Worm (Caenorhabditis elegans) whole organism, late embryonic: ENCODE data around the gene sri-24.
A peak's percentile ranks its signal among the peaks of the same experiment; 100 is the strongest.

Source experiments
- C08G9.2 ChIP-seq: sonication (generic microtip); optimal IDR thresholded peaks from 2 replicates; lab custom pipeline; 2016; ENCODE audit warnings: mild to moderate bottlenecking, missing genetic modification characterization, moderate library complexity, missing compliant biosample characterization
- K02D7.2 ChIP-seq: sonication (generic microtip); optimal IDR thresholded peaks from 2 replicates; lab custom pipeline; 2017; ENCODE audit warnings: mild to moderate bottlenecking, missing genetic modification characterization, missing compliant biosample characterization
- Y22D7AL.16 ChIP-seq: sonication (generic microtip); optimal IDR thresholded peaks from 2 replicates; lab custom pipeline; 2016; ENCODE audit warnings: missing genetic modification characterization, missing compliant biosample characterization
- ahr-1 ChIP-seq: sonication (generic microtip); optimal IDR thresholded peaks from 2 replicates; lab custom pipeline; 2016; ENCODE audit warnings: missing genetic modification characterization, missing compliant biosample characterization
- ama-1 ChIP-seq: fragments of 150-350 bp; optimal IDR thresholded peaks from 2 replicates; lab custom pipeline; 2014
- ceh-14 ChIP-seq: sonication (generic microtip); optimal IDR thresholded peaks from 2 replicates; lab custom pipeline; 2016; ENCODE audit warnings: missing genotype, missing genetic modification characterization, missing compliant biosample characterization
- ceh-18 ChIP-seq: sonication (generic microtip); optimal IDR thresholded peaks from 2 replicates; lab custom pipeline; 2016; ENCODE audit warnings: missing genetic modification characterization, missing compliant biosample characterization
- ceh-19 ChIP-seq: fragments of 200-800 bp; sonication (Bioruptor generic); optimal IDR thresholded peaks from 2 replicates; lab custom pipeline; 2018; ENCODE audit warnings: mild to moderate bottlenecking, missing genetic modification characterization, missing compliant biosample characterization
- ceh-2 ChIP-seq: sonication (generic microtip); optimal IDR thresholded peaks from 2 replicates; lab custom pipeline; 2016; ENCODE audit warnings: missing genotype, missing genetic modification characterization, missing compliant biosample characterization
- ceh-22 ChIP-seq: sonication (generic microtip); optimal IDR thresholded peaks from 2 replicates; lab custom pipeline; 2017; ENCODE audit warnings: missing biosample characterization, missing genetic modification characterization
- ceh-24 ChIP-seq: sonication (generic microtip); optimal IDR thresholded peaks from 2 replicates; lab custom pipeline; 2016; ENCODE audit warnings: mild to moderate bottlenecking, missing genetic modification characterization, missing compliant biosample characterization
- ceh-30 ChIP-seq: fragments of 150-350 bp; optimal IDR thresholded peaks from 2 replicates; lab custom pipeline; 2014; ENCODE audit warnings: missing biosample characterization, missing genetic modification characterization
- ceh-31 ChIP-seq: sonication (generic microtip); optimal IDR thresholded peaks from 2 replicates; lab custom pipeline; 2016; ENCODE audit warnings: missing genetic modification characterization, missing compliant biosample characterization
- ceh-45 ChIP-seq: fragments of 200-800 bp; sonication (Bioruptor generic); IDR thresholded peaks from 2 replicates; pipeline ENCODE4 v1.3.6; 2022; ENCODE audit warnings: missing genetic modification reagents, missing genetic modification characterization, missing compliant biosample characterization
- ceh-6 ChIP-seq: fragments of 200-800 bp; sonication (Bioruptor generic); optimal IDR thresholded peaks from 2 replicates; lab custom pipeline; 2018; ENCODE audit warnings: mild to moderate bottlenecking, missing genetic modification characterization, missing compliant biosample characterization
- ceh-9 ChIP-seq: sonication (generic microtip); optimal IDR thresholded peaks from 2 replicates; lab custom pipeline; 2016; ENCODE audit warnings: mild to moderate bottlenecking, missing genetic modification characterization, inconsistent platforms, missing compliant biosample characterization
- che-1 ChIP-seq: sonication (generic microtip); optimal IDR thresholded peaks from 2 replicates; lab custom pipeline; 2016; ENCODE audit warnings: mild to moderate bottlenecking, missing genetic modification characterization, missing compliant biosample characterization
- dmd-4 ChIP-seq: sonication (generic microtip); optimal IDR thresholded peaks from 2 replicates; lab custom pipeline; 2016; ENCODE audit warnings: borderline replicate concordance, missing genetic modification characterization, missing compliant biosample characterization
- elt-2 ChIP-seq: sonication (generic microtip); optimal IDR thresholded peaks from 2 replicates; lab custom pipeline; 2016; ENCODE audit warnings: missing genetic modification reagents, missing genetic modification characterization, missing compliant biosample characterization
- elt-4 ChIP-seq: sonication (generic microtip); optimal IDR thresholded peaks from 2 replicates; lab custom pipeline; 2016; ENCODE audit warnings: missing genetic modification characterization, missing compliant biosample characterization
- eyg-1 ChIP-seq: sonication (generic microtip); optimal IDR thresholded peaks from 2 replicates; lab custom pipeline; 2016; ENCODE audit warnings: missing genotype, missing genetic modification characterization, missing compliant biosample characterization
- fax-1 ChIP-seq: sonication (generic microtip); optimal IDR thresholded peaks from 2 replicates; lab custom pipeline; 2016; ENCODE audit warnings: missing genotype, missing genetic modification characterization, missing compliant biosample characterization
- fkh-6 ChIP-seq: sonication (generic microtip); optimal IDR thresholded peaks from 2 replicates; lab custom pipeline; 2016; ENCODE audit warnings: missing genetic modification characterization, missing compliant biosample characterization
- gmeb-2 ChIP-seq: sonication (generic microtip); optimal IDR thresholded peaks from 2 replicates; lab custom pipeline; 2016; ENCODE audit warnings: missing genetic modification characterization, inconsistent platforms, missing compliant biosample characterization
- hlh-13 ChIP-seq: fragments of 200-800 bp; sonication (Bioruptor generic); optimal IDR thresholded peaks from 2 replicates; lab custom pipeline; 2018; ENCODE audit warnings: mild to moderate bottlenecking, missing genetic modification characterization, missing compliant biosample characterization
- hlh-15 ChIP-seq: sonication (generic microtip); optimal IDR thresholded peaks from 2 replicates; lab custom pipeline; 2016; ENCODE audit warnings: missing genetic modification characterization, missing compliant biosample characterization
- hlh-30 ChIP-seq: sonication (generic microtip); optimal IDR thresholded peaks from 2 replicates; lab custom pipeline; 2017; ENCODE audit warnings: antibody characterized with exemption, missing genetic modification characterization, missing compliant biosample characterization; ENCODE audit not compliant: insufficient read depth
- hlh-8 ChIP-seq: sonication (generic microtip); optimal IDR thresholded peaks from 2 replicates; lab custom pipeline; 2016; ENCODE audit warnings: missing genotype, missing genetic modification characterization, missing compliant biosample characterization
- lim-6 ChIP-seq: sonication (generic microtip); optimal IDR thresholded peaks from 2 replicates; lab custom pipeline; 2016; ENCODE audit warnings: missing genetic modification characterization, missing compliant biosample characterization
- mec-3 ChIP-seq: sonication (generic microtip); optimal IDR thresholded peaks from 2 replicates; lab custom pipeline; 2016; ENCODE audit warnings: borderline replicate concordance, missing genetic modification characterization, missing compliant biosample characterization
- nfya-1 ChIP-seq: sonication (generic microtip); optimal IDR thresholded peaks from 2 replicates; lab custom pipeline; 2017; ENCODE audit warnings: missing genetic modification characterization, mild to moderate bottlenecking, missing compliant biosample characterization, antibody characterized with exemption, moderate library complexity
- npax-4 ChIP-seq: sonication (generic microtip); optimal IDR thresholded peaks from 2 replicates; lab custom pipeline; 2016; ENCODE audit warnings: missing genetic modification characterization, missing compliant biosample characterization
- odd-2 ChIP-seq: sonication (generic microtip); optimal IDR thresholded peaks from 2 replicates; lab custom pipeline; 2017; ENCODE audit warnings: antibody characterized with exemption, mild to moderate bottlenecking, missing genetic modification characterization, missing compliant biosample characterization
- pag-3 ChIP-seq: sonication (generic microtip); optimal IDR thresholded peaks from 2 replicates; lab custom pipeline; 2016; ENCODE audit warnings: missing compliant biosample characterization, missing genetic modification characterization, borderline replicate concordance
- pha-2 ChIP-seq: sonication (generic microtip); optimal IDR thresholded peaks from 2 replicates; lab custom pipeline; 2017; ENCODE audit warnings: mild to moderate bottlenecking, missing genetic modification characterization, missing compliant biosample characterization
- pha-4 ChIP-seq: fragments of 150-350 bp; optimal IDR thresholded peaks from 2 replicates; lab custom pipeline; 2018; ENCODE audit warnings: missing biosample characterization, missing genetic modification reagents, missing genetic modification characterization
- pros-1 ChIP-seq: fragments of 150-350 bp; optimal IDR thresholded peaks from 2 replicates; lab custom pipeline; 2014; ENCODE audit warnings: missing biosample characterization, missing genetic modification reagents, missing genetic modification characterization
- ref-2 ChIP-seq: sonication (generic microtip); optimal IDR thresholded peaks from 2 replicates; lab custom pipeline; 2016; ENCODE audit warnings: missing genetic modification characterization, missing compliant biosample characterization
- sox-2 ChIP-seq: fragments of 200-800 bp; sonication (Bioruptor generic); IDR thresholded peaks from 2 replicates; pipeline ENCODE4 v1.3.6; 2022; ENCODE audit warnings: missing genetic modification reagents, missing genetic modification characterization, missing compliant biosample characterization
- sox-4 ChIP-seq: sonication (generic microtip); optimal IDR thresholded peaks from 2 replicates; lab custom pipeline; 2017; ENCODE audit warnings: mild to moderate bottlenecking, missing genetic modification characterization, inconsistent platforms, missing compliant biosample characterization
- syd-9 ChIP-seq: sonication (generic microtip); optimal IDR thresholded peaks from 2 replicates; lab custom pipeline; 2016; ENCODE audit warnings: mild to moderate bottlenecking, missing genetic modification characterization, moderate library complexity, missing compliant biosample characterization
- tbx-2 ChIP-seq: sonication (generic microtip); optimal IDR thresholded peaks from 2 replicates; lab custom pipeline; 2016; ENCODE audit warnings: missing genetic modification characterization, missing compliant biosample characterization
- tbx-7 ChIP-seq: sonication (generic microtip); optimal IDR thresholded peaks from 2 replicates; lab custom pipeline; 2016; ENCODE audit warnings: missing genotype, missing genetic modification characterization, missing compliant biosample characterization
- ttx-3 ChIP-seq: sonication (generic microtip); optimal IDR thresholded peaks from 2 replicates; lab custom pipeline; 2016; ENCODE audit warnings: missing genetic modification reagents, missing genetic modification characterization, missing compliant biosample characterization
- unc-3 ChIP-seq, 2 experiments: fragments of 200-800 bp in 1 of 2; sonication (Bioruptor generic) in 1 of 2; sonication (generic microtip) in 1 of 2; conservative IDR thresholded peaks in 1 of 2; optimal IDR thresholded peaks in 1 of 2; 2 replicates each; pipeline versions ENCODE4 v1.3.6 to Lab custom; 2016 to 2022; ENCODE audit warnings: missing compliant biosample characterization in 2 of 2, missing genetic modification characterization in 2 of 2, missing genetic modification reagents in 1 of 2
- unc-42 ChIP-seq: sonication (generic microtip); optimal IDR thresholded peaks from 2 replicates; lab custom pipeline; 2016; ENCODE audit warnings: missing genotype, missing genetic modification characterization, missing compliant biosample characterization
- unc-86 ChIP-seq: sonication (generic microtip); optimal IDR thresholded peaks from 2 replicates; lab custom pipeline; 2016; ENCODE audit warnings: missing genetic modification characterization, missing compliant biosample characterization
- zip-5 ChIP-seq: sonication (generic microtip); optimal IDR thresholded peaks from 2 replicates; lab custom pipeline; 2016; ENCODE audit warnings: missing genetic modification characterization, missing compliant biosample characterization
- ztf-16 ChIP-seq: sonication (generic microtip); optimal IDR thresholded peaks from 2 replicates; lab custom pipeline; 2017; ENCODE audit warnings: missing genetic modification characterization, missing compliant biosample characterization

The sri-24 gene

DNA sequence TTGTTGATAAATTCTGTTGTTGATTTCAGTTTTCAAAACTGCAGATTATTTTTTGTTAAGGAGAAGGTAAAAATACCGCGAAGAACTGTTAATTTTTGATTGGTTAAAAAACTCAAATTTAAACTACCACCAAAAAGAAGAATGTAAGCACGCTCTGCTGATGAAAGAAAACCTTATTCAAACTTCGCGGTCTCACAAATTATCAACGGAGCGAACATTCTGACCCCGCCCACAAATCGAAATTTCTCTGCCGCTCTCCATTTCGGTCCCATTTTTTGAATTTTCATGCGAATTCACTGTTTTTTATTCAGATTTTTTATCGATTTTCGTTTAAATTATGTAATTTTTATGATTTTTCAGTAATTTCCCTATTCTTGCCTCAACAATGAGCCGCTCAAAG is 22.4 kb upstream of the sri-24 start, which contains the start of gene cyn-3 (continued):
- TF ChIP-seq dmd-4 (tag; lab: Kevin White, UChicago) (no peak), ceh-30 (tag; lab: Kevin White, UChicago) (no peak), hlh-30 (tag; lab: Kevin White, UChicago) (no peak), K02D7.2 (tag; lab: Kevin White, UChicago) (no peak), unc-3 (GFP tag; conservative IDR thresholded peaks at IDR 0.05; lab: Robert Waterston, UW) (no peak), unc-3 (tag; optimal IDR thresholded peaks at IDR 0.05; lab: Kevin White, UChicago) (no peak), ceh-22 (tag; lab: Kevin White, UChicago) (no peak), ceh-2 (tag; lab: Kevin White, UChicago) (no peak), sox-2 (GFP tag; lab: Robert Waterston, UW) (no peak), ceh-24 (tag; lab: Kevin White, UChicago) (no peak), ttx-3 (tag; lab: Kevin White, UChicago) (no peak), pha-4 (tag; lab: Kevin White, UChicago) (no peak), che-1 (no peak), ceh-19 (GFP tag; lab: Kevin White, UChicago) (no peak), elt-2 (no peak), pha-2 (tag; lab: Kevin White, UChicago) (no peak), nfya-1 (peak; percentile 66), gmeb-2 (tag; lab: Kevin White, UChicago) (no peak), syd-9 (tag; lab: Kevin White, UChicago) (no peak), ama-1 (lab: Kevin White, UChicago) (no peak), ceh-6 (GFP tag; lab: Kevin White, UChicago) (no peak), ceh-9 (no peak), hlh-15 (tag; lab: Kevin White, UChicago) (no peak), eyg-1 (no peak), hlh-8 (no peak), odd-2 (no peak), ceh-18 (tag; lab: Kevin White, UChicago) (peak; percentile 36), ceh-31 (tag; lab: Kevin White, UChicago) (peak; percentile 63)

ce11 chrV:15190903-15191302 is 21.1 kb upstream of the sri-24 start, which contains the start of gene Y75B12B.11:
Gene Y75B12B.11, plus strand, starts transcription at chrV:15191296.
- TF ChIP-seq hlh-13, result peak; percentile 75
- peak; percentile 84 for TF ChIP-seq ztf-16 (tag; lab: Kevin White, UChicago)
- TF ChIP-seq eyg-1, result peak; percentile 87
- TF ChIP-seq ceh-45 (GFP tag; lab: Robert Waterston, UW), result peak; percentile 81
- peak; percentile 85 for TF ChIP-seq K02D7.2 (tag; lab: Kevin White, UChicago)
- peak; percentile 82 for TF ChIP-seq fax-1 (tag; lab: Kevin White, UChicago)
- TF ChIP-seq unc-42 (tag; lab: Kevin White, UChicago), result no peak
- TF ChIP-seq zip-5, result peak; percentile 50
- TF ChIP-seq fkh-6, result peak; percentile 86
- TF ChIP-seq unc-3 (GFP tag; conservative IDR thresholded peaks at IDR 0.05; lab: Robert Waterston, UW), result peak; percentile 54; the same call in 1 of the 2 replicates
- peak; percentile 71 for TF ChIP-seq unc-3 (tag; optimal IDR thresholded peaks at IDR 0.05; lab: Kevin White, UChicago)
- TF ChIP-seq mec-3, result peak; percentile 26
- peak; percentile 93 for TF ChIP-seq ceh-14 (tag; lab: Kevin White, UChicago)
- TF ChIP-seq ahr-1 (tag; lab: Kevin White, UChicago), result peak; percentile 71
- peak; percentile 87 for TF ChIP-seq ref-2 (tag; lab: Kevin White, UChicago)
- peak; percentile 70 for TF ChIP-seq nfya-1
- TF ChIP-seq odd-2, result no peak
- peak; percentile 82 for TF ChIP-seq C08G9.2 (tag; lab: Kevin White, UChicago)
- TF ChIP-seq pros-1, result peak; percentile 47
- peak; percentile 84 for TF ChIP-seq ceh-24 (tag; lab: Kevin White, UChicago)
- peak; percentile 75 for TF ChIP-seq ceh-31 (tag; lab: Kevin White, UChicago)
- TF ChIP-seq sox-2 (GFP tag; lab: Robert Waterston, UW), result peak; percentile 62; the same call in 1 of the 2 replicates
- TF ChIP-seq tbx-7, result peak; percentile 59
- TF ChIP-seq pha-4 (tag; lab: Kevin White, UChicago), result no peak
- peak; percentile 82 for TF ChIP-seq elt-4 (tag; lab: Kevin White, UChicago)
- peak; percentile 91 for TF ChIP-seq syd-9 (tag; lab: Kevin White, UChicago)
- peak; percentile 77 for TF ChIP-seq Y22D7AL.16 (tag; lab: Kevin White, UChicago)
- TF ChIP-seq tbx-2 (tag; lab: Kevin White, UChicago), result peak; percentile 86
- no peak for TF ChIP-seq pag-3
- peak; percentile 74 for TF ChIP-seq npax-4 (tag; lab: Kevin White, UChicago)
- peak; percentile 80 for TF ChIP-seq gmeb-2 (tag; lab: Kevin White, UChicago)
- TF ChIP-seq unc-86 (tag; lab: Kevin White, UChicago), result peak; percentile 79
- TF ChIP-seq ceh-18 (tag; lab: Kevin White, UChicago), result peak; percentile 78
- peak; percentile 46 for TF ChIP-seq lim-6 (tag; lab: Kevin White, UChicago)
- TF ChIP-seq ceh-9, result peak; percentile 68
- peak; percentile 90 for TF ChIP-seq pha-2 (tag; lab: Kevin White, UChicago)
- peak; percentile 87 for TF ChIP-seq sox-4 (tag; lab: Kevin White, UChicago)
